Fruit fly (Drosophila melanogaster): Measurements from ENCODE around the gene CG9396.
A peak's percentile ranks its signal among the peaks of the same experiment; 100 is the strongest.

CG9396 gene

DNA sequence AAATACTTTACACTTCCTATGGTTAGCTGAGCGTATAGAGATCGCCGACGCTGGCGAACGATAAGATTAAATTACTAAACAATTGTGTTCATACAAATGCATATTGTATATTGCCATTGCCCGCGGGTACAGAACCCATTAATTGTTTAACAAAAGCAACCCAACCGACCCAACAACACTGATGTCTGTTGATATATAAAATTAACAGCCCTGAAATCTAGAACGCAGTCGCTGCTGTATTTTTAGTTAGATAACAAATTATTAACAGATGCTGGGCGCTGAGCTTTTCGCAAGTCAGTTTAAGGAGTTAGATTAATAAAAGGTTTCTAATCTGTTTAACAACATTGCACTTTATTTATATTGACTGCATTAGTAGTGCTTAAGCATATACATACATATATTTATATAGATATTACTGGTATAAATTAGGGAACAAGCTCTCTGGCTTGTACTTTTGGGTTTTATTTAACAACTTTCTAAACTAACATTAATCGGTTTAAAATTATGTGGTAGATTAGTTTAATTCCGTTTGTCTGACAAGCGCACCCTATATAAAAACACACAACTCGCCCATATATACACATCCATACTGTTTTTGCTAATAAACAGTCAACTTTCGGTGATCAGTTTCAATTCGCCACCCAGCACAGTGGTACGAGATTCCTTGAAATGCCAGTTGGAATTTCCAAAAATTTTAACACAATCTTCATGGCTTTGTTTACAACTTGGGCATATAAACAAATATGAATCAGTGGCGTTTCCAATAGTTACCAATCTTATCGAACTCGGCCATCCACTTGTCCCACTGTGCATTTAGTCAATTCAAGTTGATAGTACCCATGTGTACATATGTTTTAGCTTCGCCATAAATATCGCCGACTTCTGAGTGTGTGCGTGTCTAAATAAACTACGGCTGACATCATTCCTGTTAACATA is 43.2 kb downstream of the CG9396 start (continued):
- TF ChIP-seq fd102C (GFP tag; optimal IDR thresholded peaks at IDR 0.05): no peak
- peak; percentile 50 for TF ChIP-seq CG3163 (GFP tag; optimal IDR thresholded peaks at IDR 0.05)
- TF ChIP-seq maf-S (GFP tag; optimal IDR thresholded peaks at IDR 0.05): peak; percentile 85
- no peak for TF ChIP-seq usp (GFP tag; optimal IDR thresholded peaks at IDR 0.05)
- no peak for TF ChIP-seq Opbp (GFP tag; IDR thresholded peaks at IDR 0.05; ENCODE audit: partially characterized antibody)
- no peak for TF ChIP-seq CG14860 (GFP tag; IDR thresholded peaks at IDR 0.05; ENCODE audit: partially characterized antibody)
- peak; percentile 90 for TF ChIP-seq lilli (GFP tag; optimal IDR thresholded peaks at IDR 0.05)
- TF ChIP-seq CG16779 (GFP tag; IDR thresholded peaks at IDR 0.05): peak; percentile 95
- no peak for TF ChIP-seq insv (GFP tag; optimal IDR thresholded peaks at IDR 0.05)
- TF ChIP-seq grn (GFP tag; optimal IDR thresholded peaks at IDR 0.05): peak; percentile 70
- TF ChIP-seq Dip3 (GFP tag; optimal IDR thresholded peaks at IDR 0.05): peak; percentile 86
- TF ChIP-seq ewg (GFP tag; optimal IDR thresholded peaks at IDR 0.05): no peak
- TF ChIP-seq CG3407 (GFP tag; optimal IDR thresholded peaks at IDR 0.05): no peak
- TF ChIP-seq CG34224 (GFP tag; IDR thresholded peaks at IDR 0.05; ENCODE audit: partially characterized antibody): no peak
- peak; percentile 88 for TF ChIP-seq MBD-R2 (GFP tag; IDR thresholded peaks at IDR 0.05)
- peak; percentile 63 for TF ChIP-seq sima (GFP tag; optimal IDR thresholded peaks at IDR 0.05)
- TF ChIP-seq CG2199 (GFP tag; IDR thresholded peaks at IDR 0.05): peak; percentile 90
- TF ChIP-seq CG12104 (GFP tag; optimal IDR thresholded peaks at IDR 0.05): peak; percentile 76
- peak; percentile 41 to 73 for TF ChIP-seq bsh (GFP tag; optimal IDR thresholded peaks at IDR 0.05)
- TF ChIP-seq crc (GFP tag; optimal IDR thresholded peaks at IDR 0.05): peak; percentile 92
- TF ChIP-seq CG3838 (GFP tag; optimal IDR thresholded peaks at IDR 0.05): peak; percentile 19
- peak; percentile 61 for TF ChIP-seq CG9437 (GFP tag; optimal IDR thresholded peaks at IDR 0.05)
- peak; percentile 93 for TF ChIP-seq CG34422 (GFP tag; IDR thresholded peaks at IDR 0.05)
- peak; percentile 95 for TF ChIP-seq sob (GFP tag; IDR thresholded peaks at IDR 0.05)
- peak; percentile 82 for TF ChIP-seq ttk (GFP tag; IDR thresholded peaks at IDR 0.05)
- peak; percentile 14 for TF ChIP-seq trh (GFP tag; optimal IDR thresholded peaks at IDR 0.05)

All from whole organism, embryonic.